Fruit fly (Drosophila melanogaster): ENCODE data around the gene CG17734.
A peak's percentile ranks its signal among the peaks of the same experiment; 100 is the strongest.

The CG17734 gene

dm6 chr3R:11196648-11197388 lies 47.0 kb downstream of the CG17734 start (continued):
- TF ChIP-seq pan (optimal IDR thresholded peaks at IDR 0.05) (no peak), pan (GFP tag; optimal IDR thresholded peaks at IDR 0.05 in 1 of 2, IDR thresholded peaks at IDR 0.05 in 1 of 2) (peak in 1 of 2 experiments; percentile 99), CG7745 (tag; optimal IDR thresholded peaks at IDR 0.05) (no peak), CG43689 (GFP tag; IDR thresholded peaks at IDR 0.05) (peak; percentile 95), CG10462 (GFP tag; optimal IDR thresholded peaks at IDR 0.05) (peak; percentile 91), CG10267 (tag; optimal IDR thresholded peaks at IDR 0.05) (peak; percentile 96), CG9876 (GFP tag; optimal IDR thresholded peaks at IDR 0.05) (peak; percentile 64), CG12071 (GFP tag; optimal IDR thresholded peaks at IDR 0.05) (peak; percentile 91), inv (GFP tag; IDR thresholded peaks at IDR 0.05; ENCODE audit: partially characterized antibody) (no peak), Blimp-1 (GFP tag; optimal IDR thresholded peaks at IDR 0.05) (peak; percentile 100), Hmx (GFP tag; optimal IDR thresholded peaks at IDR 0.05) (peak; percentile 82), zen2 (GFP tag; IDR thresholded peaks at IDR 0.05; ENCODE audit: partially characterized antibody) (no peak), ham (GFP tag; IDR thresholded peaks at IDR 0.05) (peak; percentile 91), Optix (GFP tag; IDR thresholded peaks at IDR 0.05) (no peak; the same call in 2 of the 3 replicates), CG2199 (GFP tag; IDR thresholded peaks at IDR 0.05) (peak; percentile 96), CG5245 (GFP tag; optimal IDR thresholded peaks at IDR 0.05) (peak; percentile 91), Ets97D (GFP tag; optimal IDR thresholded peaks at IDR 0.05) (peak; percentile 85), CkIIα-i1 (GFP tag; IDR thresholded peaks at IDR 0.05) (peak; percentile 87), Nf-YA (GFP tag; IDR thresholded peaks at IDR 0.05) (peak; percentile 96), CG14710 (tag; optimal IDR thresholded peaks at IDR 0.05) (peak; percentile 98), Drgx (GFP tag; IDR thresholded peaks at IDR 0.05) (peak; percentile 98), chn (GFP tag; optimal IDR thresholded peaks at IDR 0.05) (peak; percentile 81), twi (tag; optimal IDR thresholded peaks at IDR 0.05) (peak; percentile 88), mld (GFP tag; IDR thresholded peaks at IDR 0.05; ENCODE audit: partially characterized antibody) (no peak), Usf (GFP tag; optimal IDR thresholded peaks at IDR 0.05) (peak; percentile 98), CG13287 (GFP tag; IDR thresholded peaks at IDR 0.05; ENCODE audit: partially characterized antibody) (peak; percentile 20; the same call in 1 of the 2 replicates), so (GFP tag; IDR thresholded peaks at IDR 0.05) (peak; percentile 98), kay (GFP tag; optimal IDR thresholded peaks at IDR 0.05) (peak; percentile 87), CG1602 (GFP tag; optimal IDR thresholded peaks at IDR 0.05) (peak; percentile 97), Atf6 (GFP tag; IDR thresholded peaks at IDR 0.05) (peak; percentile 99), HmgZ (tag; optimal IDR thresholded peaks at IDR 0.05) (peak; percentile 97), btn (GFP tag; optimal IDR thresholded peaks at IDR 0.05) (peak; percentile 10), CG15269 (tag; optimal IDR thresholded peaks at IDR 0.05) (peak; percentile 99), jumu (GFP tag; optimal IDR thresholded peaks at IDR 0.05) (peak; percentile 85), Tbp (GFP tag; optimal IDR thresholded peaks at IDR 0.05) (no peak), Dp (GFP tag; optimal IDR thresholded peaks at IDR 0.05) (peak; percentile 23), sens (GFP tag) (peak; percentile 97), Dek (tag; optimal IDR thresholded peaks at IDR 0.05) (peak; percentile 99), CG10147 (GFP tag; optimal IDR thresholded peaks at IDR 0.05) (peak; percentile 99), ATbp (GFP tag; optimal IDR thresholded peaks at IDR 0.05) (peak; percentile 97), ash1 (GFP tag; optimal IDR thresholded peaks at IDR 0.05) (peak; percentile 82), CG4707 (GFP tag; optimal IDR thresholded peaks at IDR 0.05) (peak; percentile 82), klu (GFP tag; IDR thresholded peaks at IDR 0.05) (peak; percentile 99), CG17802 (tag; optimal IDR thresholded peaks at IDR 0.05) (peak; percentile 88), bowl (GFP tag; IDR thresholded peaks at IDR 0.05) (peak; percentile 91), cwo (GFP tag; optimal IDR thresholded peaks at IDR 0.05) (peak; percentile 98), CG42726 (GFP tag; IDR thresholded peaks at IDR 0.05; ENCODE audit: partially characterized antibody) (no peak), CG2129 (GFP tag; IDR thresholded peaks at IDR 0.05; ENCODE audit: partially characterized antibody) (no peak), en (GFP tag; optimal IDR thresholded peaks at IDR 0.05) (peak; percentile 31)
